Worm (Caenorhabditis elegans) whole organism, L3 larva: ENCODE results near the gene Y82E9BR.10.

Experiments used
- ZK546.5 ChIP-seq: sonication (generic microtip); optimal IDR thresholded peaks from 2 replicates; lab custom pipeline; 2017; ENCODE audit warnings: missing biosample characterization, missing genetic modification characterization
- ceh-16 ChIP-seq: sonication (generic microtip); optimal IDR thresholded peaks from 2 replicates; lab custom pipeline; 2017; ENCODE audit warnings: missing biosample characterization, missing genetic modification characterization
- ceh-28 ChIP-seq: fragments of 150-350 bp; optimal IDR thresholded peaks from 2 replicates; lab custom pipeline; 2014; ENCODE audit warnings: missing biosample characterization, missing genetic modification reagents, missing genetic modification characterization
- elt-2 ChIP-seq: sonication (generic microtip); optimal IDR thresholded peaks from 2 replicates; lab custom pipeline; 2016; ENCODE audit warnings: missing genetic modification reagents, mild to moderate bottlenecking, missing genetic modification characterization, missing compliant biosample characterization
- lin-39 ChIP-seq: fragments of 150-350 bp; optimal IDR thresholded peaks from 2 replicates; lab custom pipeline; 2018; ENCODE audit warnings: missing biosample characterization, missing genetic modification reagents, missing genetic modification characterization
- nfya-1 ChIP-seq: sonication (generic microtip); optimal IDR thresholded peaks from 2 replicates; lab custom pipeline; 2017; ENCODE audit warnings: missing genetic modification characterization, mild to moderate bottlenecking, missing compliant biosample characterization, antibody characterized with exemption, moderate library complexity; ENCODE audit not compliant: insufficient read depth
- nhr-25 ChIP-seq: sonication (generic microtip); optimal IDR thresholded peaks from 2 replicates; lab custom pipeline; 2017; ENCODE audit warnings: missing biosample characterization, missing genetic modification characterization
- nhr-43 ChIP-seq: sonication (generic microtip); optimal IDR thresholded peaks from 2 replicates; lab custom pipeline; 2016; ENCODE audit warnings: mild to moderate bottlenecking, missing genetic modification characterization, missing compliant biosample characterization; ENCODE audit not compliant: poor library complexity, severe bottlenecking
- pha-4 ChIP-seq: fragments of 150-350 bp; optimal IDR thresholded peaks from 2 replicates; lab custom pipeline; 2014; ENCODE audit warnings: missing biosample characterization, missing genetic modification reagents, missing genetic modification characterization
- pqm-1 ChIP-seq: fragments of 150-350 bp; optimal IDR thresholded peaks from 2 replicates; lab custom pipeline; 2017; ENCODE audit warnings: missing biosample characterization, missing genetic modification characterization, inconsistent platforms
- unc-62 ChIP-seq: fragments of 150-350 bp; sonication (generic microtip); optimal IDR thresholded peaks from 4 replicates; lab custom pipeline; 2014; ENCODE audit warnings: missing biosample characterization, missing genetic modification reagents, missing genetic modification characterization
- ztf-11 ChIP-seq: fragments of 150-350 bp; optimal IDR thresholded peaks from 2 replicates; lab custom pipeline; 2014; ENCODE audit warnings: missing biosample characterization, missing genetic modification characterization

DNA sequence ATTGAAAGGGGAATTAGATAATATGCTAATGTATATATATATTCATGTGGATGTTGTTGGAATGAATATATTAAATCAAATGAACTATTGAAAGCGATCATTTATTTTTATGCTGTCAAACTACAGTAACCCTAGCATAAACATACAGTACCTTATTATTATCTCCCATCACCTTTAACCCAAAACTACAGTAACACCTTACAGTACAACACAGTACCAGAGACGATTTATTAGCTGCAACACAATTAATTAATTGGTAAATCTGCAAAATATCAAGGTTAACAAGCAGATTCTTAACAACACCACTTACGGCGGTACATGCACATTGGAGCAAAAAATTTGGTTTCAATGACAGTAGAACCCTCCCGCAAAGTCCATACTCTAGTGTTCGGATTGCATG is 20.1 kb downstream of the Y82E9BR.10 start, which contains the start of gene Y82E9BL.1:
- no peak for TF ChIP-seq elt-2 (tag; lab: Kevin White, UChicago)
- no peak for TF ChIP-seq ztf-11 (tag; lab: Kevin White, UChicago)
- TF ChIP-seq nhr-43 (tag; lab: Kevin White, UChicago) = no peak
- TF ChIP-seq ceh-28 (tag; lab: Kevin White, UChicago) = no peak
- TF ChIP-seq pqm-1 (tag; lab: Kevin White, UChicago) = no peak
- no peak for TF ChIP-seq lin-39 (tag; lab: Kevin White, UChicago)
- TF ChIP-seq unc-62 (GFP tag; lab: Kevin White, UChicago) = no peak
- no peak for TF ChIP-seq ceh-16 (tag; lab: Kevin White, UChicago)
- no peak for TF ChIP-seq nhr-25 (tag; lab: Kevin White, UChicago)
- no peak for TF ChIP-seq ZK546.5 (tag; lab: Kevin White, UChicago)
- no peak for TF ChIP-seq pha-4 (tag; lab: Kevin White, UChicago)
- TF ChIP-seq nfya-1 (tag; lab: Kevin White, UChicago) = no peak
